Fruit fly (Drosophila melanogaster) whole organism, prepupa: Measurements from ENCODE around the gene FarO.

Experiments
- Blimp-1 ChIP-seq: fragments of 200-800 bp; sonication (Bioruptor generic); optimal IDR thresholded peaks from 3 replicates; lab custom pipeline; 2017; ENCODE audit warnings: missing biosample characterization, missing genetic modification characterization, mild to moderate bottlenecking, moderate library complexity, missing genetic modification reagents
- CG11294 ChIP-seq: fragments of 200-800 bp; sonication (Bioruptor generic); IDR thresholded peaks from 2 replicates; pipeline ENCODE4 v1.3.6; 2022; ENCODE audit warnings: missing biosample characterization, missing genetic modification characterization
- CG11762 ChIP-seq: fragments of 200-800 bp; sonication (Bioruptor generic); optimal IDR thresholded peaks from 3 replicates; lab custom pipeline; 2016; ENCODE audit warnings: missing biosample characterization, missing genetic modification characterization; ENCODE audit not compliant: insufficient read depth
- CG15336 ChIP-seq: fragments of 200-800 bp; sonication (Bioruptor generic); IDR thresholded peaks from 2 replicates; pipeline ENCODE4 v1.3.6; 2022; ENCODE audit warnings: missing biosample characterization, missing genetic modification characterization
- CG1621 ChIP-seq: fragments of 200-800 bp; sonication (Bioruptor generic); optimal IDR thresholded peaks from 3 replicates; lab custom pipeline; 2018; ENCODE audit warnings: missing biosample characterization, mild to moderate bottlenecking, missing genetic modification characterization
- CG16779 ChIP-seq: fragments of 200-800 bp; sonication (Bioruptor generic); optimal IDR thresholded peaks from 3 replicates; lab custom pipeline; 2017; ENCODE audit warnings: missing biosample characterization, mild to moderate bottlenecking, missing genetic modification characterization
- CG34406 ChIP-seq: fragments of 200-800 bp; sonication (Bioruptor generic); optimal IDR thresholded peaks from 3 replicates; lab custom pipeline; 2016; ENCODE audit warnings: missing biosample characterization, missing genetic modification characterization
- CG4318 ChIP-seq: fragments of 200-800 bp; sonication (Bioruptor generic); optimal IDR thresholded peaks from 3 replicates; lab custom pipeline; 2017; ENCODE audit warnings: missing biosample characterization, mild to moderate bottlenecking, missing genetic modification characterization
- CG6163 ChIP-seq: fragments of 200-800 bp; sonication (Bioruptor generic); IDR thresholded peaks from 3 replicates; pipeline ENCODE4 v1.3.6; 2022; ENCODE audit warnings: missing biosample characterization, missing genetic modification characterization
- CG6276 ChIP-seq: fragments of 200-800 bp; sonication (Bioruptor generic); optimal IDR thresholded peaks from 2 replicates; lab custom pipeline; 2017; ENCODE audit warnings: missing biosample characterization, mild to moderate bottlenecking, missing genetic modification characterization
- CG6792 ChIP-seq: fragments of 200-800 bp; sonication (Bioruptor generic); optimal IDR thresholded peaks from 3 replicates; lab custom pipeline; 2016; ENCODE audit warnings: missing biosample characterization, missing genetic modification characterization
- CG6854 ChIP-seq: fragments of 200-800 bp; sonication (Bioruptor generic); optimal IDR thresholded peaks from 2 replicates; lab custom pipeline; 2017; ENCODE audit warnings: missing biosample characterization, mild to moderate bottlenecking, missing genetic modification characterization
- CG7368 ChIP-seq: fragments of 200-800 bp; sonication (Bioruptor generic); optimal IDR thresholded peaks from 3 replicates; lab custom pipeline; 2016; ENCODE audit warnings: missing biosample characterization, missing genetic modification characterization
- CG8119 ChIP-seq: fragments of 200-800 bp; sonication (Bioruptor generic); IDR thresholded peaks from 3 replicates; pipeline ENCODE4 v1.3.6; 2022; ENCODE audit warnings: missing biosample characterization, missing genetic modification characterization
- CG8319 ChIP-seq: fragments of 200-800 bp; sonication (Bioruptor generic); optimal IDR thresholded peaks from 3 replicates; lab custom pipeline; 2016; ENCODE audit warnings: missing biosample characterization, missing genetic modification characterization
- CG8632 ChIP-seq: fragments of 200-800 bp; sonication (Bioruptor generic); optimal IDR thresholded peaks from 3 replicates; lab custom pipeline; 2016; ENCODE audit warnings: missing biosample characterization, missing genetic modification characterization
- Ets21C ChIP-seq: fragments of 200-800 bp; sonication (Bioruptor generic); optimal IDR thresholded peaks from 3 replicates; lab custom pipeline; 2016; ENCODE audit warnings: missing biosample characterization, missing genetic modification characterization
- Ets96B ChIP-seq: fragments of 200-800 bp; optimal IDR thresholded peaks from 2 replicates; lab custom pipeline; 2019; ENCODE audit warnings: missing biosample characterization, mild to moderate bottlenecking, missing genetic modification characterization, moderate library complexity
- Gug ChIP-seq: fragments of 200-800 bp; sonication (Bioruptor generic); IDR thresholded peaks from 2 replicates; pipeline ENCODE4 v1.3.6; 2022; ENCODE audit warnings: missing biosample characterization, missing genetic modification characterization
- Hr38 ChIP-seq: sonication (Bioruptor generic); optimal IDR thresholded peaks from 2 replicates; lab custom pipeline; 2016; ENCODE audit warnings: missing biosample characterization, missing genetic modification characterization
- Hr39 ChIP-seq: fragments of 200-800 bp; sonication (Bioruptor generic); optimal IDR thresholded peaks from 2 replicates; lab custom pipeline; 2016; ENCODE audit warnings: missing biosample characterization, missing genetic modification characterization
- Lpt ChIP-seq: fragments of 200-800 bp; sonication (Bioruptor generic); optimal IDR thresholded peaks from 3 replicates; lab custom pipeline; 2016; ENCODE audit warnings: missing biosample characterization, missing genetic modification characterization
- Met ChIP-seq: fragments of 200-800 bp; sonication (Bioruptor generic); optimal IDR thresholded peaks from 3 replicates; lab custom pipeline; 2016; ENCODE audit warnings: missing biosample characterization, missing genetic modification characterization
- OdsH ChIP-seq: fragments of 200-800 bp; sonication (Bioruptor generic); optimal IDR thresholded peaks from 3 replicates; lab custom pipeline; 2016; ENCODE audit warnings: missing biosample characterization, missing genetic modification characterization
- Sox102F ChIP-seq: fragments of 200-800 bp; sonication (Bioruptor generic); optimal IDR thresholded peaks from 2 replicates; lab custom pipeline; 2016; ENCODE audit warnings: missing biosample characterization, mild to moderate bottlenecking, missing genetic modification characterization
- Sox14 ChIP-seq: fragments of 200-800 bp; sonication (Bioruptor generic); optimal IDR thresholded peaks from 3 replicates; lab custom pipeline; 2016; ENCODE audit warnings: missing biosample characterization, missing genetic modification characterization
- cyc ChIP-seq: fragments of 200-800 bp; sonication (Bioruptor generic); optimal IDR thresholded peaks from 3 replicates; lab custom pipeline; 2016; ENCODE audit warnings: missing biosample characterization, missing genetic modification characterization
- dac ChIP-seq: fragments of 200-800 bp; sonication (Bioruptor generic); optimal IDR thresholded peaks from 2 replicates; lab custom pipeline; 2017; ENCODE audit warnings: missing biosample characterization, mild to moderate bottlenecking, missing genetic modification characterization
- eg ChIP-seq: fragments of 200-800 bp; sonication (Bioruptor generic); IDR thresholded peaks from 3 replicates; pipeline ENCODE4 v1.3.6; 2022; ENCODE audit warnings: missing biosample characterization, missing genetic modification characterization
- esn ChIP-seq: fragments of 200-800 bp; sonication (Bioruptor generic); optimal IDR thresholded peaks from 2 replicates; lab custom pipeline; 2016; ENCODE audit warnings: missing biosample characterization, mild to moderate bottlenecking, missing genetic modification characterization, moderate library complexity
- fd85E ChIP-seq: fragments of 200-800 bp; sonication (Bioruptor generic); optimal IDR thresholded peaks from 3 replicates; lab custom pipeline; 2016; ENCODE audit warnings: missing biosample characterization, missing genetic modification characterization
- fkh ChIP-seq: fragments of 200-800 bp; sonication (Bioruptor generic); optimal IDR thresholded peaks from 3 replicates; lab custom pipeline; 2017; ENCODE audit warnings: missing biosample characterization, mild to moderate bottlenecking, missing genetic modification characterization, moderate library complexity
- lz ChIP-seq: fragments of 200-800 bp; sonication (Bioruptor generic); optimal IDR thresholded peaks from 3 replicates; lab custom pipeline; 2016; ENCODE audit warnings: missing biosample characterization, missing genetic modification characterization
- net ChIP-seq: fragments of 200-800 bp; sonication (Bioruptor generic); optimal IDR thresholded peaks from 3 replicates; lab custom pipeline; 2016; ENCODE audit warnings: missing biosample characterization, missing genetic modification characterization
- spab ChIP-seq: fragments of 200-800 bp; sonication (Bioruptor generic); optimal IDR thresholded peaks from 2 replicates; lab custom pipeline; 2017; ENCODE audit warnings: missing biosample characterization, mild to moderate bottlenecking, missing genetic modification characterization, missing genetic modification reagents
- ss ChIP-seq, 2 experiments: fragments of 200-800 bp; sonication (Bioruptor generic); optimal IDR thresholded peaks; 2 replicates in 1 of 2; 3 replicates in 1 of 2; lab custom pipeline; 2017 to 2018; ENCODE audit warnings: mild to moderate bottlenecking in 2 of 2, missing biosample characterization in 2 of 2, missing genetic modification characterization in 2 of 2, moderate library complexity in 1 of 2
- svp ChIP-seq: fragments of 200-800 bp; sonication (Bioruptor generic); peaks from one replicate; lab custom pipeline; 2016; ENCODE audit warnings: missing biosample characterization, missing genetic modification characterization
- topi ChIP-seq: fragments of 200-800 bp; sonication (Bioruptor generic); optimal IDR thresholded peaks from 3 replicates; lab custom pipeline; 2016; ENCODE audit warnings: missing biosample characterization, missing genetic modification characterization
- vri ChIP-seq: fragments of 200-800 bp; sonication (Bioruptor generic); optimal IDR thresholded peaks from 3 replicates; lab custom pipeline; 2016; ENCODE audit warnings: missing biosample characterization, mild to moderate bottlenecking, missing genetic modification characterization

The FarO gene

dm6 chrX:2165394-2165793 is 38.3 kb downstream of the FarO start (continued):
- TF ChIP-seq CG11294 (GFP tag; lab: Robert Waterston, UW) (peak; percentile 23; the same call in 1 of the 2 replicates), CG6276 (GFP tag; lab: Kevin White, UChicago) (peak; percentile 28), spab (no peak), CG11762 (no peak), Hr38 (GFP tag; lab: Kevin White, UChicago) (no peak), dac (GFP tag; lab: Kevin White, UChicago) (peak; percentile 15), svp (GFP tag; lab: Kevin White, UChicago) (peak; percentile 48), Gug (peak; percentile 36; the same call in 1 of the 2 replicates), net (GFP tag; lab: Kevin White, UChicago) (no peak), Hr39 (GFP tag; lab: Kevin White, UChicago) (no peak), CG34406 (GFP tag; lab: Kevin White, UChicago) (no peak), fd85E (no peak), Ets21C (no peak), Blimp-1 (GFP tag; lab: Kevin White, UChicago) (no peak), CG8632 (GFP tag; lab: Kevin White, UChicago) (no peak), topi (GFP tag; lab: Kevin White, UChicago) (no peak), CG4318 (GFP tag; lab: Kevin White, UChicago) (peak; percentile 0), OdsH (GFP tag; lab: Kevin White, UChicago) (no peak), eg (peak; percentile 81), cyc (no peak), Sox102F (GFP tag; lab: Kevin White, UChicago) (no peak), vri (GFP tag; lab: Kevin White, UChicago) (no peak), CG16779 (tag; lab: Kevin White, UChicago) (no peak), ss (GFP tag; optimal IDR thresholded peaks at IDR 0.05; lab: Kevin White, UChicago) (no peak), CG15336 (GFP tag; lab: Robert Waterston, UW) (peak; percentile 72), CG8119 (peak; percentile 66), Ets96B (no peak), Sox14 (GFP tag; lab: Kevin White, UChicago) (no peak), esn (GFP tag; lab: Kevin White, UChicago) (no peak)

- no peak for TF ChIP-seq fkh (GFP tag; lab: Kevin White, UChicago)
- TF ChIP-seq Met: no peak
- no peak for TF ChIP-seq CG8119
- no peak for TF ChIP-seq CG6854 (GFP tag; lab: Kevin White, UChicago)
- TF ChIP-seq Sox102F (GFP tag; lab: Kevin White, UChicago): no peak
- TF ChIP-seq CG8319 (GFP tag; lab: Kevin White, UChicago): no peak
- no peak for TF ChIP-seq eg
- TF ChIP-seq CG1621: no peak
- no peak for TF ChIP-seq svp (GFP tag; lab: Kevin White, UChicago)
- TF ChIP-seq CG6792: no peak
- no peak for TF ChIP-seq lz (GFP tag; lab: Kevin White, UChicago)
- TF ChIP-seq CG7368 (GFP tag; lab: Kevin White, UChicago): no peak
- no peak for TF ChIP-seq CG34406 (GFP tag; lab: Kevin White, UChicago)
- TF ChIP-seq Lpt (GFP tag; lab: Kevin White, UChicago): no peak
These were observed 40.3 kb downstream of the FarO start for dm6 chrX:2163358-2163757.

DNA sequence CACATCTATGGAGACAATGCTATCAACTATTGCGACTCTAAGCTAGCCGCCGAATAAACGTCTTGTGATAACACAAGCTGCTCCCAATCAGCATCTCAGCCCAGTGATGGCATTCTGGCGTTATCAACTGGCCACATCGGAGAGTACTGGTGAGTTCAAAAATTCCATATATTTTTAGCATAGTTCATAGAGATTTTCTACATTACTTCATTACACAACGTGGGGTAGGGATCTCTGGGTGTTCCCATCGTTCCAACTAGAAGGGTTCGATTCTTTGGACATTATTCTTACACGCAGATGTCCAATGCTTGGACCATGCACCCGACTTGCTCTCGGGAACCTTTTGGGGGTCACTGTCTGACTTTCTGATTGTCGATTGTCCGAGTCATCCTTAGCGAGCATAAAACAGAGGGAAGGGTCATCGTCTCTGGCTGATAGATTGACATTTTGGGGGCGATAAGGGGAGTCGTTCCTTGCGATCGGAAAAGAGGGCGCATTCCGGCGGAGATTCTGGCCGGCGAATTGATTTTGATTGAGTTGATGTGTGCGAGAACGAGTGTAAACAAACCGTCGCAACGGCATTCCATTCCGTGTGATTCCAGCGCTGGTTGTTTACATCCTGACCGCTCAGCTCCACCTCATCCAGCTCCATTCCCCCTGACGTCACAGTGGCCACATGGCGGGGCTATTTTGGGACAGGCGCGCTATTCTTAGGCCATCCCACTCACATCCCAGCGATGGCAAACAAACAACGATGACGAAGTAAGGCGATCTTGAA is 41.3 kb downstream of the FarO start, which contains the start of the genes Cyp4d1 and CG3630:
Cyp4d1 (minus strand) TSS at position 51 of the 778 bp plus-strand sequence.
CG3630 (plus strand) TSS at position 67 of the 778 bp plus-strand sequence.
- TF ChIP-seq CG6163 (GFP tag; lab: Robert Waterston, UW): no peak
- TF ChIP-seq svp (GFP tag; lab: Kevin White, UChicago): peak; percentile 96
